Worm (Caenorhabditis elegans) whole organism, mixed stage, embryonic: ENCODE data around the gene qui-1.
"Not testable (repeated sequence)": the region's sequence is repeated elsewhere in the genome, so short reads cannot be mapped to it uniquely, and the experiment has no call there.

Source experiments
- M03D4.4 ChIP-seq: sonication (generic microtip); optimal IDR thresholded peaks from 2 replicates; lab custom pipeline; 2017; ENCODE audit warnings: mild to moderate bottlenecking, missing genetic modification characterization, missing compliant biosample characterization
- bed-3 ChIP-seq: fragments of 200-800 bp; sonication (Bioruptor generic); optimal IDR thresholded peaks from 3 replicates; lab custom pipeline; 2018; ENCODE audit warnings: mild to moderate bottlenecking, missing genetic modification characterization, moderate library complexity, missing compliant biosample characterization
- blmp-1 ChIP-seq: fragments of 150-350 bp; optimal IDR thresholded peaks from 2 replicates; lab custom pipeline; 2014; ENCODE audit warnings: missing biosample characterization, missing genetic modification characterization
- ceh-39 ChIP-seq: fragments of 150-350 bp; optimal IDR thresholded peaks from 2 replicates; lab custom pipeline; 2014; ENCODE audit warnings: missing biosample characterization, missing genetic modification characterization
- ceh-43 ChIP-seq: fragments of 200-800 bp; sonication (Bioruptor generic); optimal IDR thresholded peaks from 2 replicates; lab custom pipeline; 2018; ENCODE audit warnings: mild to moderate bottlenecking, missing genetic modification characterization, moderate library complexity, missing compliant biosample characterization
- ceh-83 ChIP-seq: fragments of 200-800 bp; sonication (Bioruptor generic); optimal IDR thresholded peaks from 2 replicates; lab custom pipeline; 2018; ENCODE audit warnings: mild to moderate bottlenecking, missing genetic modification characterization, missing compliant biosample characterization
- ces-1 ChIP-seq: fragments of 150-350 bp; optimal IDR thresholded peaks from 2 replicates; lab custom pipeline; 2014; ENCODE audit warnings: missing biosample characterization, missing genetic modification reagents, missing genetic modification characterization
- cnd-1 ChIP-seq: fragments of 200-800 bp; sonication (Bioruptor generic); optimal IDR thresholded peaks from 2 replicates; lab custom pipeline; 2018; ENCODE audit warnings: mild to moderate bottlenecking, missing genetic modification characterization, missing compliant biosample characterization
- drap-1 ChIP-seq: fragments of 200-800 bp; sonication (Bioruptor generic); optimal IDR thresholded peaks from 3 replicates; lab custom pipeline; 2018; ENCODE audit warnings: mild to moderate bottlenecking, missing genetic modification characterization, missing compliant biosample characterization
- elt-1 ChIP-seq: sonication (generic microtip); optimal IDR thresholded peaks from 2 replicates; lab custom pipeline; 2017; ENCODE audit warnings: missing genetic modification characterization, mild to moderate bottlenecking, missing compliant biosample characterization, antibody characterized with exemption, moderate library complexity, borderline replicate concordance; ENCODE audit not compliant: insufficient read depth
- elt-3 ChIP-seq: fragments of 150-350 bp; optimal IDR thresholded peaks from 2 replicates; lab custom pipeline; 2014; ENCODE audit warnings: missing biosample characterization, missing genetic modification characterization
- flh-1 ChIP-seq: fragments of 200-800 bp; sonication (Bioruptor generic); optimal IDR thresholded peaks from 2 replicates; lab custom pipeline; 2018; ENCODE audit warnings: mild to moderate bottlenecking, missing genetic modification characterization, moderate library complexity, missing compliant biosample characterization
- ham-2 ChIP-seq: fragments of 200-800 bp; sonication (Bioruptor generic); optimal IDR thresholded peaks from 2 replicates; lab custom pipeline; 2018; ENCODE audit warnings: mild to moderate bottlenecking, missing genetic modification characterization, missing compliant biosample characterization
- hlh-1 ChIP-seq: fragments of 150-350 bp; optimal IDR thresholded peaks from 2 replicates; lab custom pipeline; 2014; ENCODE audit warnings: missing biosample characterization, missing genetic modification reagents, missing genetic modification characterization
- lin-13 ChIP-seq: fragments of 150-350 bp; optimal IDR thresholded peaks from 2 replicates; lab custom pipeline; 2014; ENCODE audit warnings: missing biosample characterization, missing genetic modification characterization
- lin-32 ChIP-seq: fragments of 200-800 bp; sonication (Bioruptor generic); optimal IDR thresholded peaks from 2 replicates; lab custom pipeline; 2018; ENCODE audit warnings: mild to moderate bottlenecking, missing genetic modification characterization, missing compliant biosample characterization
- lsy-2 ChIP-seq: fragments of 150-350 bp; optimal IDR thresholded peaks from 2 replicates; lab custom pipeline; 2014; ENCODE audit warnings: missing biosample characterization, missing genetic modification characterization
- mab-5 ChIP-seq: fragments of 150-350 bp; optimal IDR thresholded peaks from 2 replicates; lab custom pipeline; 2014; ENCODE audit warnings: missing biosample characterization, missing genetic modification characterization
- mep-1 ChIP-seq: fragments of 150-350 bp; optimal IDR thresholded peaks from 2 replicates; lab custom pipeline; 2017; ENCODE audit warnings: missing biosample characterization, missing genetic modification reagents, missing genetic modification characterization, inconsistent platforms
- mls-2 ChIP-seq: sonication (generic microtip); optimal IDR thresholded peaks from 2 replicates; lab custom pipeline; 2016; ENCODE audit warnings: mild to moderate bottlenecking, missing genetic modification characterization, moderate library complexity, missing compliant biosample characterization
- nhr-12 ChIP-seq: fragments of 150-350 bp; optimal IDR thresholded peaks from 2 replicates; lab custom pipeline; 2014; ENCODE audit warnings: missing biosample characterization, missing genetic modification characterization
- nhr-2 ChIP-seq: fragments of 150-350 bp; optimal IDR thresholded peaks from 2 replicates; lab custom pipeline; 2014; ENCODE audit warnings: missing biosample characterization, missing genetic modification characterization
- nhr-28 ChIP-seq: fragments of 150-350 bp; optimal IDR thresholded peaks from 2 replicates; lab custom pipeline; 2014; ENCODE audit warnings: missing biosample characterization, missing genetic modification characterization
- nhr-76 ChIP-seq: sonication (generic microtip); optimal IDR thresholded peaks from 2 replicates; lab custom pipeline; 2017; ENCODE audit warnings: missing biosample characterization, missing genetic modification characterization
- pha-4 ChIP-seq: fragments of 150-350 bp; optimal IDR thresholded peaks from 2 replicates; lab custom pipeline; 2018; ENCODE audit warnings: missing biosample characterization, missing genetic modification reagents, missing genetic modification characterization
- sem-2 ChIP-seq: fragments of 200-800 bp; sonication (Bioruptor generic); optimal IDR thresholded peaks from 2 replicates; lab custom pipeline; 2018; ENCODE audit warnings: mild to moderate bottlenecking, missing genetic modification characterization, missing compliant biosample characterization
- snpc-4 ChIP-seq: fragments of 150-350 bp; optimal IDR thresholded peaks from 2 replicates; lab custom pipeline; 2014; ENCODE audit warnings: missing biosample characterization, missing genetic modification characterization
- sptf-1 ChIP-seq: sonication (generic microtip); optimal IDR thresholded peaks from 2 replicates; lab custom pipeline; 2017; ENCODE audit warnings: mild to moderate bottlenecking, missing genetic modification characterization, moderate library complexity, missing compliant biosample characterization
- tbx-8 ChIP-seq: fragments of 200-800 bp; sonication (Bioruptor generic); optimal IDR thresholded peaks from 2 replicates; lab custom pipeline; 2018; ENCODE audit warnings: mild to moderate bottlenecking, missing genetic modification characterization, moderate library complexity, missing compliant biosample characterization
- unc-120 ChIP-seq: sonication (generic microtip); optimal IDR thresholded peaks from 2 replicates; lab custom pipeline; 2017; ENCODE audit warnings: missing genetic modification characterization, missing compliant biosample characterization; ENCODE audit not compliant: poor library complexity, severe bottlenecking
- unc-62 ChIP-seq: fragments of 150-350 bp; optimal IDR thresholded peaks from 2 replicates; lab custom pipeline; 2014; ENCODE audit warnings: missing biosample characterization, missing genetic modification reagents, missing genetic modification characterization
- zip-8 ChIP-seq: fragments of 150-350 bp; optimal IDR thresholded peaks from 2 replicates; lab custom pipeline; 2014; ENCODE audit warnings: missing biosample characterization, missing genetic modification characterization

qui-1 gene

DNA sequence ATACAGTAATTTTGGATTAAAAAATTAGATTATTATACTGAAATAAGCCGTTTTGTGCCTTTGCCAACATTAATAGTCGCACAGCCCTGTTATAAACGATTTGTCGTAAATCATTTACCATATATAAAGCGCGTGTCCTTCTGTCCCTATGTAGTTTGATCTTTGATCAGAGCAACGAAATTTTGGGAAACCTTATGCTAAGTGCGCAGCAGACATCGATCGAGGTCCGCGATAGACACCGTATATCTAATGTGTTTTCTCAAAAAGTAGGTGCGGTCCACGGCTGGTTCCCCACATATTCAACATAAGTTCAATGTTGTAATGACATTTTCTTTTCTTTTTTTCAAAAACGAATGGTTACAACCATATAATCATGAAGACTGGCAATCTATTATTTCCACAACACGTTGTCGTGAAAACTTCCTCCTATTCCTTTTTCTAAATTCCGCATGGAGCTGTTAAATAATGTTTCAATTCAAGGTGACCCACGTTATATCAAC lies 26.9 kb downstream of the qui-1 start, which contains the start of gene sru-9:
Gene sru-9 (plus strand): TSS at position 450 of the 500 bp plus-strand sequence.
- TF ChIP-seq M03D4.4 (tag; lab: Kevin White, UChicago); nhr-12 (tag; lab: Kevin White, UChicago); ceh-83 (GFP tag; lab: Kevin White, UChicago): not testable (repeated sequence)
- TF ChIP-seq, all 35 proteins: peak for 0; not testable (repeated sequence) for 35

DNA sequence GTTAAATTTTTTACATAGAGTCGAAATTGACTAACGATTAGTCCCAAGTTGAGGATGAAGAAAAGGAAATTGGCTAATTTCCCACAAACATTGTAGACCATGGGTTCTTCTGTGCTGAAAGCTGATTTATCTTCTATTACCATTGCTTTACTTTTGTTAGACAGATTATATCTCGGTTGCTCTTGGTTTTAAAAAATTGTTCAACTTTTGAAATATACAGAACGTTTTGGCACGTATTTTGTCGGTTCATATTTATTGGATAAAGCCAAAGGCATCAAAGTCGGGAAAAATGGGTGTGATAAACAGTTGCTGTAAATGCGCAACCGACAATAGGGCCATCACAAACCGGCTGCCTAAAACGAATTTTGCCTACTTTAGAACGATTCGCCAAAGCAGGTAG lies 30.0 kb downstream of the qui-1 start, which contains the start of gene tsp-5:
Gene tsp-5 (minus strand): TSS at position 101 of the 400 bp plus-strand sequence.
- no peak for TF ChIP-seq lsy-2
- TF ChIP-seq snpc-4 (tag; lab: Kevin White, UChicago), result no peak
- no peak for TF ChIP-seq sptf-1 (tag; lab: Kevin White, UChicago)
- no peak for TF ChIP-seq unc-62 (GFP tag; lab: Kevin White, UChicago)
- TF ChIP-seq elt-3 (tag; lab: Kevin White, UChicago), result no peak
- TF ChIP-seq sem-2, result no peak
- no peak for TF ChIP-seq M03D4.4 (tag; lab: Kevin White, UChicago)
- TF ChIP-seq nhr-76, result no peak
- TF ChIP-seq mep-1 (tag; lab: Kevin White, UChicago), result no peak
- TF ChIP-seq bed-3 (GFP tag; lab: Kevin White, UChicago), result no peak
- no peak for TF ChIP-seq blmp-1 (tag; lab: Kevin White, UChicago)
- TF ChIP-seq cnd-1, result no peak
- no peak for TF ChIP-seq zip-8 (tag; lab: Kevin White, UChicago)
- TF ChIP-seq mls-2 (tag; lab: Kevin White, UChicago), result no peak
- TF ChIP-seq lin-13, result no peak
- no peak for TF ChIP-seq ceh-39
- no peak for TF ChIP-seq lin-32 (GFP tag; lab: Kevin White, UChicago)
- TF ChIP-seq mab-5 (tag; lab: Kevin White, UChicago), result no peak

ce11 chrIV:13593351-13593750 lies 31.7 kb downstream of the qui-1 start, which contains the start of gene Y45F10B.3:
Y45F10B.3 (plus strand) TSS chrIV:13593651.
- TF ChIP-seq hlh-1 (tag; lab: Kevin White, UChicago) (no peak), lsy-2 (no peak), unc-62 (GFP tag; lab: Kevin White, UChicago) (no peak), lin-32 (GFP tag; lab: Kevin White, UChicago) (no peak), nhr-2 (no peak), ceh-43 (no peak), tbx-8 (GFP tag; lab: Kevin White, UChicago) (no peak), mab-5 (tag; lab: Kevin White, UChicago) (no peak), ces-1 (GFP tag; lab: Kevin White, UChicago) (no peak)

ce11 chrIV:13597813-13598212 lies 36.2 kb downstream of the qui-1 start, which contains the start of gene Y45F10B.9:
Y45F10B.9 (minus strand) TSS chrIV:13597913.
- not testable (repeated sequence) for TF ChIP-seq hlh-1 (tag; lab: Kevin White, UChicago); mab-5 (tag; lab: Kevin White, UChicago); nhr-76

DNA sequence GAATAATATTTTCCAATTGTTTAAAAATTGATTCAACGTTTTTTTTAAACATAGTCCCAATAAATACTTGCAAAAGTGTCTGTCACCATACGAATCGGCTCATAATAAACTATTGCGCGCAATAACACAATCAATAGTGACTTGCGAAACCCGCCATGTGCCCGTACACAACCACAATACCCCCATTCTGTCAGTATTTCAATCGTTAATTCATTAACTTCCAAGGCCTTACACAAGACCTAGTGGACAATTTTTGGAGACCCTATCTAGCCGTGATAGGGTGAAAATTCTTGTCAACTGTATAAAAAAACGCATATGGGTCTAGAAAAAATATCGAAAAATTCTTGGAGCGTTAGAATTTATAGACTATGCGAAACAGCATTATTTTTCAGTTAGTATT lies 39.0 kb downstream of the qui-1 start:
- TF ChIP-seq bed-3 (GFP tag; lab: Kevin White, UChicago) (no peak), hlh-1 (tag; lab: Kevin White, UChicago) (no peak), M03D4.4 (tag; lab: Kevin White, UChicago) (no peak), unc-120 (tag; lab: Kevin White, UChicago) (no peak), ceh-43 (no peak), nhr-2 (no peak), snpc-4 (tag; lab: Kevin White, UChicago) (no peak), drap-1 (GFP tag; lab: Kevin White, UChicago) (no peak), nhr-76 (no peak), unc-62 (GFP tag; lab: Kevin White, UChicago) (no peak), blmp-1 (tag; lab: Kevin White, UChicago) (no peak), ham-2 (GFP tag; lab: Kevin White, UChicago) (no peak), cnd-1 (no peak), nhr-28 (tag; lab: Kevin White, UChicago) (no peak), elt-3 (tag; lab: Kevin White, UChicago) (no peak), pha-4 (no peak), elt-1 (tag; lab: Kevin White, UChicago) (no peak), nhr-12 (tag; lab: Kevin White, UChicago) (no peak), flh-1 (GFP tag; lab: Kevin White, UChicago) (no peak), mab-5 (tag; lab: Kevin White, UChicago) (no peak)
- TF ChIP-seq, all 35 proteins: peak for 0
